Worm (Caenorhabditis elegans) whole organism, L1 larva: ENCODE results near the gene Y66H1A.8.

Experiments
- C04F5.9 ChIP-seq: sonication (generic microtip); optimal IDR thresholded peaks from 2 replicates; lab custom pipeline; 2016; ENCODE audit warnings: missing genetic modification characterization, missing compliant biosample characterization
- C16A3.4 ChIP-seq: fragments of 150-350 bp; optimal IDR thresholded peaks from 2 replicates; lab custom pipeline; 2014; ENCODE audit warnings: missing biosample characterization, missing genetic modification characterization
- F16B12.6 ChIP-seq: fragments of 150-350 bp; optimal IDR thresholded peaks from 2 replicates; lab custom pipeline; 2014; ENCODE audit warnings: missing biosample characterization, missing genetic modification characterization
- Y116A8C.19 ChIP-seq: sonication (generic microtip); optimal IDR thresholded peaks from 2 replicates; lab custom pipeline; 2016; ENCODE audit warnings: missing compliant biosample characterization, missing genetic modification characterization, borderline replicate concordance
- aly-2 ChIP-seq: fragments of 150-350 bp; optimal IDR thresholded peaks from 2 replicates; lab custom pipeline; 2014; ENCODE audit warnings: missing biosample characterization, missing genetic modification characterization
- ama-1 ChIP-seq: fragments of 150-350 bp; optimal IDR thresholded peaks from 2 replicates; lab custom pipeline; 2014
- blmp-1 ChIP-seq: fragments of 150-350 bp; optimal IDR thresholded peaks from 2 replicates; lab custom pipeline; 2014; ENCODE audit warnings: missing biosample characterization, missing genetic modification characterization
- ceh-63 ChIP-seq: fragments of 200-800 bp; sonication (Bioruptor generic); optimal IDR thresholded peaks from 2 replicates; lab custom pipeline; 2018; ENCODE audit warnings: mild to moderate bottlenecking, missing genetic modification characterization, missing compliant biosample characterization
- ceh-82 ChIP-seq, 3 experiments: fragments of 150-350 bp in 1 of 3; sonication (generic microtip) in 2 of 3; optimal IDR thresholded peaks; 2 replicates each; lab custom pipeline; 2014 to 2017; ENCODE audit warnings: missing biosample characterization in 3 of 3, missing genetic modification characterization in 3 of 3
- ceh-90 ChIP-seq: sonication (generic microtip); optimal IDR thresholded peaks from 2 replicates; lab custom pipeline; 2016; ENCODE audit warnings: missing genetic modification characterization, missing compliant biosample characterization
- dpl-1 ChIP-seq, 3 experiments: fragments of 150-350 bp in 2 of 3; sonication (generic microtip) in 1 of 3; optimal IDR thresholded peaks; 2 replicates each; lab custom pipeline; 2014 to 2017; ENCODE audit warnings: missing biosample characterization in 3 of 3, missing genetic modification characterization in 3 of 3, missing genetic modification reagents in 3 of 3
- dsc-1 ChIP-seq: sonication (generic microtip); optimal IDR thresholded peaks from 2 replicates; lab custom pipeline; 2016; ENCODE audit warnings: mild to moderate bottlenecking, missing genetic modification characterization, missing compliant biosample characterization
- efl-1 ChIP-seq, 4 experiments: fragments of 150-350 bp; optimal IDR thresholded peaks in 3 of 4; peaks in 1 of 4; 1 replicate in 1 of 4; 2 replicates in 3 of 4; lab custom pipeline; 2014; ENCODE audit warnings: missing biosample characterization in 2 of 4, missing genetic modification characterization in 2 of 4, missing genetic modification reagents in 2 of 4
- egl-27 ChIP-seq, 2 experiments: fragments of 150-350 bp in 1 of 2; sonication (generic microtip); optimal IDR thresholded peaks; 3 replicates each; lab custom pipeline; 2017 to 2018; ENCODE audit warnings: missing biosample characterization in 2 of 2, missing genetic modification characterization in 2 of 2, missing genetic modification reagents in 2 of 2
- elt-2 ChIP-seq: sonication (generic microtip); optimal IDR thresholded peaks from 2 replicates; lab custom pipeline; 2016; ENCODE audit warnings: missing genetic modification characterization, mild to moderate bottlenecking, inconsistent platforms, missing compliant biosample characterization, missing genetic modification reagents
- fkh-10 ChIP-seq: sonication (generic microtip); optimal IDR thresholded peaks from 2 replicates; lab custom pipeline; 2017; ENCODE audit warnings: missing biosample characterization, missing genetic modification reagents, missing genetic modification characterization
- fkh-8 ChIP-seq: sonication (generic microtip); optimal IDR thresholded peaks from 2 replicates; lab custom pipeline; 2016; ENCODE audit warnings: mild to moderate bottlenecking, missing genetic modification characterization, missing compliant biosample characterization
- fos-1 ChIP-seq: fragments of 150-350 bp; optimal IDR thresholded peaks from 2 replicates; lab custom pipeline; 2014; ENCODE audit warnings: missing biosample characterization, missing genetic modification characterization
- hpl-2 ChIP-seq: fragments of 150-350 bp; optimal IDR thresholded peaks from 2 replicates; lab custom pipeline; 2014; ENCODE audit warnings: missing biosample characterization, missing genetic modification reagents, missing genetic modification characterization
- jun-1 ChIP-seq: fragments of 150-350 bp; optimal IDR thresholded peaks from 2 replicates; lab custom pipeline; 2014; ENCODE audit warnings: missing biosample characterization, missing genetic modification reagents, missing genetic modification characterization
- lin-15B ChIP-seq: fragments of 150-350 bp; sonication (generic microtip); optimal IDR thresholded peaks from 3 replicates; lab custom pipeline; 2014; ENCODE audit warnings: missing biosample characterization, missing genetic modification characterization
- lin-35 ChIP-seq, 2 experiments: fragments of 150-350 bp; optimal IDR thresholded peaks; 2 replicates each; lab custom pipeline; 2014; ENCODE audit warnings: missing biosample characterization in 2 of 2, missing genetic modification characterization in 2 of 2, missing genetic modification reagents in 2 of 2
- lin-39 ChIP-seq: fragments of 150-350 bp; optimal IDR thresholded peaks from 2 replicates; lab custom pipeline; 2014; ENCODE audit warnings: missing biosample characterization, missing genetic modification reagents, missing genetic modification characterization
- lsy-2 ChIP-seq, 2 experiments: fragments of 150-350 bp; optimal IDR thresholded peaks; 2 replicates each; lab custom pipeline; 2014; ENCODE audit warnings: missing biosample characterization in 2 of 2, missing genetic modification characterization in 2 of 2
- mdl-1 ChIP-seq, 2 experiments: fragments of 150-350 bp; optimal IDR thresholded peaks; 2 replicates each; lab custom pipeline; 2014 to 2017; ENCODE audit warnings: missing biosample characterization in 2 of 2, missing genetic modification characterization in 2 of 2, inconsistent platforms in 1 of 2
- nhr-19 ChIP-seq: fragments of 200-800 bp; sonication (Bioruptor generic); conservative IDR thresholded peaks from 2 replicates; pipeline ENCODE4 v1.3.6; 2022; ENCODE audit warnings: missing genetic modification characterization, missing compliant biosample characterization
- nhr-20 ChIP-seq: sonication (generic microtip); optimal IDR thresholded peaks from 2 replicates; lab custom pipeline; 2016; ENCODE audit warnings: mild to moderate bottlenecking, missing genetic modification characterization, missing compliant biosample characterization
- nhr-28 ChIP-seq: fragments of 150-350 bp; optimal IDR thresholded peaks from 2 replicates; lab custom pipeline; 2014; ENCODE audit warnings: missing biosample characterization, missing genetic modification characterization
- nhr-47 ChIP-seq: sonication (generic microtip); optimal IDR thresholded peaks from 2 replicates; lab custom pipeline; 2016; ENCODE audit warnings: mild to moderate bottlenecking, missing genetic modification characterization, moderate library complexity, missing compliant biosample characterization
- nhr-71 ChIP-seq: sonication (generic microtip); optimal IDR thresholded peaks from 2 replicates; lab custom pipeline; 2016; ENCODE audit warnings: mild to moderate bottlenecking, missing genetic modification characterization, moderate library complexity, missing compliant biosample characterization
- nhr-76 ChIP-seq: sonication (generic microtip); optimal IDR thresholded peaks from 2 replicates; lab custom pipeline; 2017; ENCODE audit warnings: missing biosample characterization, missing genetic modification characterization
- nhr-77 ChIP-seq: fragments of 150-350 bp; optimal IDR thresholded peaks from 2 replicates; lab custom pipeline; 2014; ENCODE audit warnings: missing biosample characterization, missing genetic modification characterization
- nhr-84 ChIP-seq: sonication (generic microtip); optimal IDR thresholded peaks from 2 replicates; lab custom pipeline; 2017; ENCODE audit warnings: missing biosample characterization, missing genetic modification characterization
- nhr-90 ChIP-seq: sonication (generic microtip); optimal IDR thresholded peaks from 2 replicates; lab custom pipeline; 2016; ENCODE audit warnings: mild to moderate bottlenecking, missing genetic modification characterization, missing compliant biosample characterization; ENCODE audit not compliant: poor library complexity
- rnt-1 ChIP-seq: sonication (generic microtip); optimal IDR thresholded peaks from 2 replicates; lab custom pipeline; 2016; ENCODE audit warnings: mild to moderate bottlenecking, missing genetic modification characterization, moderate library complexity, missing compliant biosample characterization
- skn-1 ChIP-seq: fragments of 150-350 bp; optimal IDR thresholded peaks from 2 replicates; lab custom pipeline; 2014; ENCODE audit warnings: missing biosample characterization, missing genetic modification characterization
- snpc-4 ChIP-seq: fragments of 150-350 bp; optimal IDR thresholded peaks from 2 replicates; lab custom pipeline; 2014; ENCODE audit warnings: missing biosample characterization, missing genetic modification characterization
- sox-4 ChIP-seq: sonication (generic microtip); optimal IDR thresholded peaks from 2 replicates; lab custom pipeline; 2016; ENCODE audit warnings: missing genetic modification characterization, missing compliant biosample characterization
- tbx-2 ChIP-seq: sonication (generic microtip); optimal IDR thresholded peaks from 2 replicates; lab custom pipeline; 2016; ENCODE audit warnings: missing genetic modification characterization, missing compliant biosample characterization
- unc-130 ChIP-seq: fragments of 150-350 bp; optimal IDR thresholded peaks from 2 replicates; lab custom pipeline; 2017; ENCODE audit warnings: missing biosample characterization, missing genetic modification characterization, inconsistent platforms
- unc-30 ChIP-seq: sonication (generic microtip); optimal IDR thresholded peaks from 2 replicates; lab custom pipeline; 2017; ENCODE audit warnings: missing biosample characterization, missing genetic modification characterization
- unc-86 ChIP-seq: sonication (generic microtip); optimal IDR thresholded peaks from 2 replicates; lab custom pipeline; 2016; ENCODE audit warnings: missing genetic modification characterization, missing compliant biosample characterization
- unc-98 ChIP-seq: fragments of 200-800 bp; sonication (Bioruptor generic); IDR thresholded peaks from 2 replicates; pipeline ENCODE4 v1.3.6; 2022; ENCODE audit warnings: missing genetic modification characterization, missing compliant biosample characterization
- vab-15 ChIP-seq: sonication (generic microtip); optimal IDR thresholded peaks from 2 replicates; lab custom pipeline; 2017; ENCODE audit warnings: missing genotype, mild to moderate bottlenecking, missing genetic modification characterization, missing compliant biosample characterization
- zag-1 ChIP-seq: fragments of 150-350 bp; optimal IDR thresholded peaks from 2 replicates; lab custom pipeline; 2014; ENCODE audit warnings: missing biosample characterization, missing genetic modification characterization
- ztf-11 ChIP-seq, 2 experiments: sonication (generic microtip); optimal IDR thresholded peaks; 2 replicates each; lab custom pipeline; 2016 to 2017; ENCODE audit warnings: missing genetic modification characterization in 2 of 2, missing biosample characterization in 1 of 2, missing compliant biosample characterization in 1 of 2
- ztf-4 ChIP-seq: fragments of 150-350 bp; optimal IDR thresholded peaks from 2 replicates; lab custom pipeline; 2014; ENCODE audit warnings: missing biosample characterization, missing genetic modification characterization

Y66H1A.8 gene

DNA sequence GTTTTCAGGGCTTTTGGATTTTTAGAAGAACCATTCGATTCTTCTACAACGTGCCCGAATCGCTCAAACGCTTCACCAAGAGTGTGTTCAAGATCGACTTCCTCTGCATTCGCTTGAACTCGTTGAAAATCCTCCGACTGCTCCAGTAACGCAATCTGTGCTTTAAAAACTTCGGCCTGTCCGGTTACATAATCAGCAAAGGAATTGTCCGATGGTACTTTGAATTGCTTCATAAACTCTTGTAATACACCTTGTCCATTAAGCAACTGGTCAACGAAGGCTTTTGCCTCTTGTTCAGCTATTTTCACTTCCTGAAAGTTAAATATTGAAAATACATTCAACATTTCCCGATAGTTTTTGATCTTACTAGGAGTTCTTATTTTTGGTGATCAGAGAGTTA is 34.0 kb downstream of the Y66H1A.8 start:
- TF ChIP-seq sox-4 (tag; lab: Kevin White, UChicago) (no peak), efl-1 (optimal IDR thresholded peaks at IDR 0.05; lab: Kevin White, UChicago) (no peak), efl-1 (GFP tag; optimal IDR thresholded peaks at IDR 0.05 in 1 of 2; lab: Kevin White, UChicago) (peak in 1 of 2 experiments; percentile 86)

DNA sequence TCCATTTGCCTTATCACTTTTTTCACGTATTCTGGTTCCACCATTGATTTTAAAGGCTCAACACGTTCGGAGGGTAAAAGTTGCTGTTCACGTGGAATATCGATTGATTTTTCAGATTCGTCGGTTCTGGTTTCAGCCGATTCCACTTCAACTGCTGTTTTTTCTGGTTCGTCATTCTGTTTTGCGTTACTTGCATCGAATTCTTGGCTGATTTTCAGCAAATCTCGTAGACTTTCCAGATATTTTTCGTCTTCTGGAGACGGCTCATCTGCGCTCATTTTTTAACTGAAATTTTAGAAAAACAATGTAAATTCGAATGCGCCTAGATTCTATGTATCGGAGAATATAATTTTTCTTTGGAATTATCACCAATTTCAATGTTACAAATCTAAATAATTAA is 35.0 kb downstream of the Y66H1A.8 start, which contains the start of gene eri-1:
TSS of gene eri-1 (minus strand) at position 285 of the 400 bp plus-strand sequence.
- TF ChIP-seq ama-1 (no peak), tbx-2 (tag; lab: Kevin White, UChicago) (no peak), Y116A8C.19 (tag; lab: Kevin White, UChicago) (no peak), skn-1 (no peak), fos-1 (no peak), aly-2 (tag; lab: Kevin White, UChicago) (no peak), vab-15 (tag; lab: Kevin White, UChicago) (no peak), lin-15B (no peak), lin-39 (no peak), egl-27 (tag; optimal IDR thresholded peaks at IDR 0.05; lab: Kevin White, UChicago) (no peak), rnt-1 (tag; lab: Kevin White, UChicago) (no peak), blmp-1 (tag; lab: Kevin White, UChicago) (no peak), nhr-76 (no peak), hpl-2 (GFP tag; lab: Kevin White, UChicago) (no peak), nhr-47 (tag; lab: Kevin White, UChicago) (no peak)

DNA sequence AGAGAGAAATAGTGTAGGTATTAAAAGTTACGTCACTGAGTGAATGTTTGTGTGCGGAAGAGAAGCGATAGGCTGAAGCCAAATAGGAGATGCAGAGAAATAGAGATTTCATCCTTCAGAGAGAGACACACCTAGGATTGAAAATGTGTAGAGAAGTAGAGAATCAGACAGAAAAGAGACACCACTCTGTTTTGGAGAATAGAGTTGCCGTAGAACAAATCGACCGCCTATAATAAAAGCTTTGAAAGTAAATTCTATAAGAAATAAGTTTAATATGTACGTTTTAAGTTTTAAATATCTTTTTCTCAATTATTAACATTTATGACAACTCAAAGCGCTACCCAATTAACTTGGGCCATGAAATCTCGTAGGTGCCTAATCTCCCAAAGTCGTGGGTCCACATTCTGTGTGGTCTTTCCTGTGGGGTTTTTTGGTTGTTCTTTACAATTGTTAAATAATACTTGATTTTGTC is 44.3 kb downstream of the Y66H1A.8 start, which contains the start of gene T07A9.12:
TSS of gene T07A9.12 (plus strand) at position 448 of the 472 bp plus-strand sequence.
- TF ChIP-seq dsc-1 (tag; lab: Kevin White, UChicago): peak; percentile 54
- peak in 1 of 2 experiments; percentile 50 for TF ChIP-seq mdl-1 (tag; optimal IDR thresholded peaks at IDR 0.05; lab: Kevin White, UChicago)
- peak; percentile 32 for TF ChIP-seq blmp-1 (tag; lab: Kevin White, UChicago)
- TF ChIP-seq fos-1: peak; percentile 77
- TF ChIP-seq nhr-19 (GFP tag; lab: Robert Waterston, UW): peak; percentile 73
- peak; percentile 82 to 88 for TF ChIP-seq lsy-2 (tag; optimal IDR thresholded peaks at IDR 0.05; lab: Kevin White, UChicago)
- peak; percentile 41 for TF ChIP-seq Y116A8C.19 (tag; lab: Kevin White, UChicago)
- peak; percentile 33 for TF ChIP-seq ceh-90 (tag; lab: Kevin White, UChicago)
- TF ChIP-seq C04F5.9 (tag; lab: Kevin White, UChicago): peak; percentile 51
- TF ChIP-seq sox-4 (tag; lab: Kevin White, UChicago): peak; percentile 55
- peak; percentile 85 for TF ChIP-seq C16A3.4
- peak; percentile 76 to 84 for TF ChIP-seq efl-1 (optimal IDR thresholded peaks at IDR 0.05; lab: Kevin White, UChicago)
- peak; percentile 41 to 92 for TF ChIP-seq efl-1 (GFP tag; optimal IDR thresholded peaks at IDR 0.05 in 1 of 2; lab: Kevin White, UChicago)
- no peak for TF ChIP-seq snpc-4 (tag; lab: Kevin White, UChicago)
- TF ChIP-seq ceh-82 (tag; optimal IDR thresholded peaks at IDR 0.05; lab: Kevin White, UChicago): peak; percentile 3 to 70 (median 64)
- peak; percentile 90 for TF ChIP-seq nhr-71 (tag; lab: Kevin White, UChicago)
- no peak for TF ChIP-seq ceh-63 (GFP tag; lab: Kevin White, UChicago)
- TF ChIP-seq fkh-8: peak; percentile 83
- no peak for TF ChIP-seq nhr-28 (tag; lab: Kevin White, UChicago)
- no peak for TF ChIP-seq zag-1
- TF ChIP-seq nhr-90: peak; percentile 77
- TF ChIP-seq ztf-11 (tag; optimal IDR thresholded peaks at IDR 0.05; lab: Kevin White, UChicago): peak in 1 of 2 experiments; percentile 43
- peak; percentile 63 for TF ChIP-seq jun-1 (tag; lab: Kevin White, UChicago)
- peak; percentile 71 for TF ChIP-seq unc-98 (GFP tag; lab: Robert Waterston, UW)
- TF ChIP-seq F16B12.6: peak; percentile 25
- peak; percentile 5 for TF ChIP-seq fkh-10 (GFP tag; lab: Kevin White, UChicago)
- peak; percentile 55 for TF ChIP-seq nhr-77 (tag; lab: Kevin White, UChicago)
- peak; percentile 82 for TF ChIP-seq tbx-2 (tag; lab: Kevin White, UChicago)
- TF ChIP-seq unc-130 (tag; lab: Kevin White, UChicago): peak; percentile 77
- TF ChIP-seq unc-86 (tag; lab: Kevin White, UChicago): peak; percentile 51
- peak; percentile 74 to 76 for TF ChIP-seq lin-35 (GFP tag; optimal IDR thresholded peaks at IDR 0.05; lab: Kevin White, UChicago)
- TF ChIP-seq elt-2: peak; percentile 66
- peak; percentile 81 for TF ChIP-seq nhr-20 (tag; lab: Kevin White, UChicago)
- TF ChIP-seq dpl-1 (GFP tag; optimal IDR thresholded peaks at IDR 0.05; lab: Kevin White, UChicago): peak; percentile 38 to 42 (median 42)
- TF ChIP-seq rnt-1 (tag; lab: Kevin White, UChicago): peak; percentile 82
- peak in 1 of 2 experiments; percentile 50 for TF ChIP-seq egl-27 (tag; optimal IDR thresholded peaks at IDR 0.05; lab: Kevin White, UChicago)
- TF ChIP-seq ztf-4 (tag; lab: Kevin White, UChicago): no peak
- TF ChIP-seq nhr-84 (tag; lab: Kevin White, UChicago): no peak
- peak; percentile 17 for TF ChIP-seq lin-15B
- no peak for TF ChIP-seq unc-30
